Worm (Caenorhabditis elegans) whole organism, L4 larva: Measurements from ENCODE around the gene srm-2.
"Not testable (repeated sequence)": the region's sequence is repeated elsewhere in the genome, so short reads cannot be mapped to it uniquely, and the experiment has no call there.

Experiments
- ceh-44 ChIP-seq: fragments of 200-800 bp; sonication (Bioruptor generic); IDR thresholded peaks from 2 replicates; pipeline ENCODE4 v1.3.6; 2022; ENCODE audit warnings: missing genetic modification reagents, missing genetic modification characterization, missing compliant biosample characterization
- ces-1 ChIP-seq: fragments of 150-350 bp; sonication (generic microtip); optimal IDR thresholded peaks from 4 replicates; lab custom pipeline; 2014; ENCODE audit warnings: missing biosample characterization, missing genetic modification reagents, missing genetic modification characterization
- lsy-2 ChIP-seq, 2 experiments: fragments of 150-350 bp in 1 of 2; sonication (generic microtip) in 1 of 2; optimal IDR thresholded peaks; 2 replicates each; lab custom pipeline; 2014 to 2017; ENCODE audit warnings: missing biosample characterization in 2 of 2, missing genetic modification characterization in 2 of 2
- mdl-1 ChIP-seq, 2 experiments: fragments of 150-350 bp in 1 of 2; sonication (generic microtip) in 1 of 2; optimal IDR thresholded peaks; 2 replicates each; lab custom pipeline; 2014 to 2017; ENCODE audit warnings: missing biosample characterization in 2 of 2, missing genetic modification characterization in 2 of 2
- nhr-102 ChIP-seq: sonication (generic microtip); optimal IDR thresholded peaks from 2 replicates; lab custom pipeline; 2016; ENCODE audit warnings: mild to moderate bottlenecking, missing genetic modification characterization, moderate library complexity, missing compliant biosample characterization
- nhr-11 ChIP-seq: fragments of 150-350 bp; optimal IDR thresholded peaks from 2 replicates; lab custom pipeline; 2014; ENCODE audit warnings: missing biosample characterization, missing genetic modification characterization
- unc-130 ChIP-seq: sonication (generic microtip); optimal IDR thresholded peaks from 2 replicates; lab custom pipeline; 2016; ENCODE audit warnings: missing genetic modification reagents, missing genetic modification characterization, missing compliant biosample characterization
- unc-39 ChIP-seq: sonication (generic microtip); optimal IDR thresholded peaks from 2 replicates; lab custom pipeline; 2017; ENCODE audit warnings: missing biosample characterization, missing genetic modification characterization
- unc-62 ChIP-seq, 3 experiments: fragments of 150-350 bp in 1 of 3; sonication (generic microtip); optimal IDR thresholded peaks in 2 of 3; peaks in 1 of 3; 1 replicate in 1 of 3; 2 replicates in 2 of 3; lab custom pipeline; 2014 to 2017; ENCODE audit warnings: missing biosample characterization in 3 of 3, missing genetic modification characterization in 3 of 3, missing genetic modification reagents in 3 of 3, missing genotype in 1 of 3
- ztf-11 ChIP-seq: fragments of 150-350 bp; optimal IDR thresholded peaks from 2 replicates; lab custom pipeline; 2014; ENCODE audit warnings: missing biosample characterization, missing genetic modification characterization

DNA sequence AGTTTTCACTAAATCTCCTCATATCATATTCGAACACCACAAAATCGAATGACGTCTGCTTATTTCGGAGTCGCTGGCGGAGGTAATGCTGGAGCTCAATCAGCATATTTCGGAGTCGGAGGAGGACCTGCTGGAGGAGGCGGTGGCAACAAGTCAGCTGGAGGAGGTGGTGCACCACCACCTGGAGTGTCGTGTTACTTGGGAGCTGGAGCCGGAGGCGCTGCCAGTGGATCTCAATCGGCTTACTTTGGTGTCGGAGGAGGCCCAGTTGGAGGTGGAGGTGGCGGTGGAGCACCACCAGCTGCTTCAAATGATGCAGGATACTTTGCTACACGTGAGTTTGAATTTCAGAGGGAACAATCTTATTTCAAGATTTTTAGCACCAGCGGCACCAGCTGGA, 8.0 kb downstream of the srm-2 start, which contains the start of gene ssq-4:
- not testable (repeated sequence) for TF ChIP-seq mdl-1 (tag; optimal IDR thresholded peaks at IDR 0.05; lab: Kevin White, UChicago); unc-130 (GFP tag; lab: Kevin White, UChicago); nhr-11 (tag; lab: Kevin White, UChicago); ztf-11 (tag; lab: Kevin White, UChicago); ces-1 (GFP tag; lab: Kevin White, UChicago); unc-62 (GFP tag; optimal IDR thresholded peaks at IDR 0.05 in 1 of 2; lab: Kevin White, UChicago); unc-62 (tag; optimal IDR thresholded peaks at IDR 0.05; lab: Kevin White, UChicago); ceh-44 (GFP tag; lab: Robert Waterston, UW); unc-39 (tag; lab: Kevin White, UChicago); nhr-102; lsy-2 (tag; optimal IDR thresholded peaks at IDR 0.05; lab: Kevin White, UChicago)
